Fruit fly (Drosophila melanogaster) whole organism, wandering third instar larva: Measurements from ENCODE around the gene Cpr65Az.
"Not testable (repeated sequence)": the region's sequence is repeated elsewhere in the genome, so short reads cannot be mapped to it uniquely, and the experiment has no call there.

Experiments
- CG32264 ChIP-seq: fragments of 200-800 bp; sonication (Bioruptor generic); optimal IDR thresholded peaks from 2 replicates; lab custom pipeline; 2016; ENCODE audit warnings: missing biosample characterization, missing genetic modification characterization
- CrebA ChIP-seq: fragments of 200-800 bp; sonication (Bioruptor generic); optimal IDR thresholded peaks from 2 replicates; lab custom pipeline; 2016; ENCODE audit warnings: missing biosample characterization, mild to moderate bottlenecking, missing genetic modification characterization, borderline replicate concordance
- Dfd ChIP-seq: fragments of >200 bp; optimal IDR thresholded peaks from 2 replicates; lab custom pipeline; 2017; ENCODE audit warnings: missing biosample characterization, missing genetic modification characterization
- Dif ChIP-seq: fragments of 200-275, 200-300 bp; sonication (Bioruptor generic); optimal IDR thresholded peaks from 2 replicates; lab custom pipeline; 2018; ENCODE audit warnings: missing biosample characterization, missing genetic modification characterization; ENCODE audit not compliant: partially characterized antibody
- HLH106 ChIP-seq: fragments of 200-800 bp; optimal IDR thresholded peaks from 3 replicates; lab custom pipeline; 2019; ENCODE audit warnings: missing biosample characterization, mild to moderate bottlenecking, missing genetic modification characterization, moderate library complexity
- Hr78 ChIP-seq: fragments of >200 bp; optimal IDR thresholded peaks from 2 replicates; lab custom pipeline; 2017; ENCODE audit warnings: missing biosample characterization, missing genetic modification characterization
- Hr83 ChIP-seq: fragments of 200-300 bp; sonication (Bioruptor generic); optimal IDR thresholded peaks from 2 replicates; lab custom pipeline; 2016; ENCODE audit warnings: missing biosample characterization, mild to moderate bottlenecking, missing genetic modification characterization, moderate library complexity; ENCODE audit not compliant: poor library complexity, severe bottlenecking
- N ChIP-seq: fragments of >200 bp; optimal IDR thresholded peaks from 2 replicates; lab custom pipeline; 2018; ENCODE audit warnings: missing biosample characterization, missing external identifiers, missing genetic modification characterization
- OdsH ChIP-seq: fragments of 200-800 bp; sonication (Bioruptor generic); optimal IDR thresholded peaks from 2 replicates; lab custom pipeline; 2016; ENCODE audit warnings: missing biosample characterization, mild to moderate bottlenecking, missing genetic modification characterization
- Rel ChIP-seq, 2 experiments: fragments of 200-800 bp; sonication (Bioruptor generic) in 1 of 2; optimal IDR thresholded peaks; 2 replicates in 1 of 2; 3 replicates in 1 of 2; lab custom pipeline; 2016 to 2019; ENCODE audit warnings: mild to moderate bottlenecking in 2 of 2, missing biosample characterization in 2 of 2, missing genetic modification characterization in 2 of 2, moderate library complexity in 1 of 2
- Vsx2 ChIP-seq: fragments of 200-300, 225-300 bp; sonication (Bioruptor generic); optimal IDR thresholded peaks from 2 replicates; lab custom pipeline; 2018; ENCODE audit warnings: missing biosample characterization, missing genetic modification characterization; ENCODE audit not compliant: partially characterized antibody
- br ChIP-seq: fragments of 200-800 bp; sonication (Bioruptor generic); optimal IDR thresholded peaks from 2 replicates; lab custom pipeline; 2016; ENCODE audit warnings: missing biosample characterization, missing genetic modification characterization
- dl ChIP-seq, 2 experiments: fragments of 175-275, 200-275 bp in 1 of 2; fragments of 200-275 bp in 1 of 2; sonication (Bioruptor generic); optimal IDR thresholded peaks; lab custom pipeline; 2018; ENCODE audit warnings: mild to moderate bottlenecking in 2 of 2, missing biosample characterization in 2 of 2, missing genetic modification characterization in 2 of 2, moderate library complexity in 2 of 2; ENCODE audit not compliant: partially characterized antibody in 2 of 2, insufficient read depth in 1 of 2
- dsf ChIP-seq: sonication (Bioruptor generic); optimal IDR thresholded peaks from 2 replicates; lab custom pipeline; 2016; ENCODE audit warnings: missing biosample characterization, missing genetic modification characterization, borderline replicate concordance
- foxo ChIP-seq, 2 experiments: fragments of 200-800 bp; sonication (Bioruptor generic); optimal IDR thresholded peaks; 2 replicates in 1 of 2; 3 replicates in 1 of 2; lab custom pipeline; 2016 to 2017; ENCODE audit warnings: missing biosample characterization in 2 of 2, missing genetic modification characterization in 2 of 2
- h ChIP-seq: fragments of 200-800 bp; sonication (Bioruptor generic); optimal IDR thresholded peaks from 3 replicates; lab custom pipeline; 2016; ENCODE audit warnings: missing biosample characterization, mild to moderate bottlenecking, missing genetic modification characterization
- jim ChIP-seq: fragments of 175-275, 200-325 bp; sonication (Bioruptor generic); optimal IDR thresholded peaks from 2 replicates; lab custom pipeline; 2016; ENCODE audit warnings: missing biosample characterization, mild to moderate bottlenecking, missing genetic modification characterization
- psq ChIP-seq: fragments of 200-800 bp; sonication (Bioruptor generic); optimal IDR thresholded peaks from 3 replicates; lab custom pipeline; 2017; ENCODE audit warnings: missing biosample characterization, mild to moderate bottlenecking, missing genetic modification characterization, moderate library complexity
- rgr ChIP-seq: fragments of 200-800 bp; sonication (Bioruptor generic); optimal IDR thresholded peaks from 3 replicates; lab custom pipeline; 2016; ENCODE audit warnings: missing biosample characterization, mild to moderate bottlenecking, missing genetic modification characterization
- sage ChIP-seq: fragments of 200-800 bp; sonication (Bioruptor generic); optimal IDR thresholded peaks from 2 replicates; lab custom pipeline; 2016; ENCODE audit warnings: missing biosample characterization, mild to moderate bottlenecking, missing genetic modification characterization
- tai ChIP-seq: sonication (Bioruptor generic); optimal IDR thresholded peaks from 2 replicates; lab custom pipeline; 2016; ENCODE audit warnings: missing biosample characterization, missing genetic modification characterization
- woc ChIP-seq: sonication (Bioruptor generic); optimal IDR thresholded peaks from 2 replicates; lab custom pipeline; 2016; ENCODE audit warnings: missing biosample characterization, mild to moderate bottlenecking, missing genetic modification characterization

The Cpr65Az gene

DNA sequence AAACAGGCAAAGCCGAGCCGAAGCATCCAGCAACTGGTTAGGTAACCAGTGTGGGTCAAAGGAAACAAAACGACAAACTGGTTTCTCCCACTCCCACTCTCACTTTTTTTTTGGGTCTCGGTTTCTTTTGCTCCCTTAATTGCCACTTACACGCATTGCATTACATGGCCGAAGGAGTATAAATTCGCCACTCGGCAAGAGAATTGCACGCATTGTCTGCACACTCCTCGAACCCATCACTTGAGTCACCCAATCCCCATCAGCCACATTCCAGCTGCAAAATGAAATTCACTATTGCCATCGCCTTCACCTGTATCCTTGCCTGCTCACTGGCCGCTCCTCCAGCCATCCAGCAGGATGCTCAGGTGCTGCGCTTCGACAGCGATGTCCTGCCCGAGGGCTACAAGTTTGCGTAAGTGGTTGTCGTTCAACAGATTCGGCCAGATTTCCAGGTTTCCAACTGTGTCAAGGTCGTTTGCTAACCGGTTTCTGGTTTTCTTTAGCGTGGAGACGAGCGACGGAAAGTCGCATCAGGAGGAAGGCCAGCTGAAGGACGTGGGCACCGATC, 17.3 kb upstream of the Cpr65Az start, which contains the start of gene Lcp65Ad:
TSS of gene Lcp65Ad (plus strand) at position 208 of the 568 bp plus-strand sequence.
- TF ChIP-seq Rel (GFP tag; optimal IDR thresholded peaks at IDR 0.05; lab: Kevin White, UChicago) (no peak), Rel (tag; optimal IDR thresholded peaks at IDR 0.05; lab: Kevin White, UChicago) (no peak), foxo (GFP tag; optimal IDR thresholded peaks at IDR 0.05; lab: Kevin White, UChicago) (no peak), dsf (no peak), woc (GFP tag; lab: Kevin White, UChicago) (no peak)

DNA sequence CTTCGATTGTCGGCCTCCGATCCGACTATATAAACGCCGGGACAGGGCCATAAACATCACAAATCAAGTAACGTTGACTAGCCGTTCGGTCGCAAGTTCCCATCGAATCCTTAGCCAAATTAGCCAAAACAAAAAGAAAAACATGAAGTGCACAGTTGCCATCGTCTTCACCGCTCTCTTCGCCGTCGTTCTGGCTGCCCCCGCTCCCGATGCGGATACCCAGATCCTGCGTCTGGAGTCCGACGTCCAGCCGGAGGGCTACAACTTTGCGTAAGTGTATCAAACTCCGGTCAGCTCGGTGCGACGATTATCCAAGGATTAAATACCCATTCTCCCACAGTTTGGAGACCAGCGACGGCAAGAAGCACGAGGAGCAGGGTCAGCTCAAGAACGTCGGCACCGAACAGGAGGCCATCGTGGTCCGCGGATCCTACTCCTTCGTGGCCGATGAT, 15.8 kb upstream of the Cpr65Az start, which contains the start of gene Lcp65Ac:
TSS of gene Lcp65Ac (plus strand) at position 51 of the 452 bp plus-strand sequence.
- no peak for TF ChIP-seq CrebA (GFP tag; lab: Kevin White, UChicago)
- TF ChIP-seq tai, result no peak
- no peak for TF ChIP-seq Dif (GFP tag; lab: Kevin White, UChicago)
- no peak for TF ChIP-seq OdsH (GFP tag; lab: Kevin White, UChicago)
- TF ChIP-seq CG32264 (GFP tag; lab: Kevin White, UChicago), result no peak
- no peak for TF ChIP-seq h
- TF ChIP-seq psq, result no peak
- TF ChIP-seq HLH106 (tag; lab: Kevin White, UChicago), result no peak
- TF ChIP-seq sage (GFP tag; lab: Kevin White, UChicago), result no peak
- TF ChIP-seq jim (GFP tag; lab: Kevin White, UChicago), result no peak
- TF ChIP-seq dl (GFP tag; optimal IDR thresholded peaks at IDR 0.05; lab: Kevin White, UChicago; ENCODE audit: insufficient read depth in 1 of 2, partially characterized antibody in 2 of 2), result no peak
- no peak for TF ChIP-seq Dfd
- TF ChIP-seq, all 38 proteins: peak for 0

DNA sequence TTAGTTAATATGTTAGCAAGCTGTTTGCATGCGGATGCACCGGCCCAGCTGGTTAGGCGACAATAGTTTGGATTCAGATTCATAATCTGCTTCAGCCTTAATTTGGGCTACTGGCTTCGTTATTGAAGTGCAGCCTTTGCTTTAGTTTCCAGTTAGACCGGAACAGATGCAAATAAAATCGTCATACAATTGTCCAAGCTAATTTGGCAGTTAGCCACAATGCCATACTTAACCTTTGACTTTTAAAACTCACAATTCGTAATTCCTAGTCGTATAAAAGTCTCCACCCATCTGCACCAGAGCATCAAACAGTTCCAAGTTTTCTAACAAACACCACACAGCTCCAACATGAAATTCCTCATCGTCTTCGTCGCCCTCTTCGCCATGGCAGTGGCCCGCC, 14.2 kb upstream of the Cpr65Az start, which contains the start of gene Lcp65Ab2:
TSS of gene Lcp65Ab2 (plus strand) at position 301 of the 400 bp plus-strand sequence.
- not testable (repeated sequence) for TF ChIP-seq CrebA, Hr78, Vsx2 (GFP tag; lab: Kevin White, UChicago)

DNA sequence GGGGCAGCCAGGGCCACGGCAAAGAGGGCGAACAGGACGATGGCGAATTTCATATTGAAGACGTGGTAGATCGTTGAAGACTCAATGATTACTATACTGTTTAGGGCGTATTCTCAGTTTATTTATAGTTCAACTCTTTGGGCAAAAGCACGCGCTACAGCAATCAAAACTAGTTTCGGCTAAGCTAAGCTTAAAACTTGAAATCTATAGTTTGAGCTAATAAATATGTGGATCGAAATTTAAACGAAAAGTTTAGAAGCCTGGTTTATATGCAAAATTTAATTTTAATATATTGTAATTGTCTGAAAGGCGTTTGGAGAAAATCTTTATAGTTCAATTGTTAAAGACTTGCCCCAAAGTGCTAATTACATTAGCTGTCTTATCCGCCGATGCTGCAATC, 12.7 kb upstream of the Cpr65Az start, which contains the start of gene Cpr65Ax1:
TSS of gene Cpr65Ax1 (minus strand) at position 101 of the 400 bp plus-strand sequence.
- TF ChIP-seq OdsH, CrebA, jim (GFP tag; lab: Kevin White, UChicago): not testable (repeated sequence)

DNA sequence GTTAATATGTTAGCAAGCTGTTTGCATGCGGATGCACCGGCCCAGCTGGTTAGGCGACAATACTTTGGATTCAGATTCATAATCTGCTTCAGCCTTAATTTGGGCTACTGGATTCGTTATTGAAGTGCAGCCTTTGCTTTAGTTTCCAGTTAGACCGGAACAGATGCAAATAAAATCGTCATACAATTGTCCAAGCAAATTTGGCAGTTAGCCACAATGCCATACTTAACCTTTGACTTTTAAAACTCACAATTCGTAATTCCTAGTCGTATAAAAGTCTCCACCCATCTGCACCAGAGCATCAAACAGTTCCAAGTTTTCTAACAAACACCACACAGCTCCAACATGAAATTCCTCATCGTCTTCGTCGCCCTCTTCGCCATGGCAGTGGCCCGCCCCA, 11.4 kb upstream of the Cpr65Az start, which contains the start of gene Lcp65Ab1:
TSS of gene Lcp65Ab1 (plus strand) at position 301 of the 400 bp plus-strand sequence.
- TF ChIP-seq psq; N; br (GFP tag; lab: Kevin White, UChicago): not testable (repeated sequence)

DNA sequence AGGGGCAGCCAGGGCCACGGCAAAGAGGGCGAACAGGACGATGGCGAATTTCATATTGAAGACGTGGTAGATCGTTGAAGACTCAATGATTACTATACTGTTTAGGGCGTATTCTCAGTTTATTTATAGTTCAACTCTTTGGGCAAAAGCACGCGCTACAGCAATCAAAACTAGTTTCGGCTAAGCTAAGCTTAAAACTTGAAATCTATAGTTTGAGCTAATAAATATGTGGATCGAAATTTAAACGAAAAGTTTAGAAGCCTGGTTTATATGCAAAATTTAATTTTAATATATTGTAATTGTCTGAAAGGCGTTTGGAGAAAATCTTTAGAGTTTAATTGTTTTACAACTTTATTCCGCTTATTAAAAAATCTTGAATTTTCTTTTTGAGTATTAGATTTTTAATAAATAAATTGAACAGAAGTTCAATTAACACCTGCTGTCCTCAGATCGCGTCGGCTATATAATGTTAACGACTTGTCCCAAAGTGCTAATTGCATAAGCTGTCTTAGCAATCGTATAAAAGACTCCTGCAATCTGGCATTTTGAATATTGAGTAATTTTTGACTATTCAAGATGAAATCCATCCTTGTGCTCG, 9.8 kb upstream of the Cpr65Az start, which contains the start of the genes Cpr65Ax2 and Lcp65Aa:
TSS of gene Cpr65Ax2 (minus strand) at position 101 of the 598 bp plus-strand sequence.
TSS of gene Lcp65Aa (plus strand) at position 548 of the 598 bp plus-strand sequence.
- not testable (repeated sequence) for TF ChIP-seq dsf; HLH106 (tag; lab: Kevin White, UChicago); jim (GFP tag; lab: Kevin White, UChicago)

DNA sequence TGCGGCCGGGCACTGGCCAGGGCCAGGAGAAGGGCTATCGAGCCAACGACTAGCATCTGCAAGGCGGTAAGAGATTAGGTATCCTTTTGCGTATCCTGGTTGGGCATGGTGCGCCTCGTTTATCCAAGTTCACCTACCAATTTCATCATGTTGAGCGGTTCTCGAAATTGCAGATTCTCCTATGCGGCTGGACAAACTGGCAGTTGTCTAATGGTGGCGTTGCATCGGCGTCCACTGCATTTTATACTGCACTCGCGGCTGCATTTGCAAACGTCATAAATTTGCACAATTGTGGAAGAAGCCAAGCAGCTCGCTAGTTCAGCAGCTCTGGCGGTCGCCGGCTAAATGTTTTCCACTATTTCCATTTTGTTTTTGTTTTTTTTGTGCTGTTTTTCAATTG, 8.1 kb upstream of the Cpr65Az start, which contains the start of gene Acp65Aa:
TSS of gene Acp65Aa (minus strand) at position 215 of the 400 bp plus-strand sequence.
- TF ChIP-seq h, result no peak
- TF ChIP-seq Hr83 (GFP tag; lab: Kevin White, UChicago), result no peak
- no peak for TF ChIP-seq rgr
- TF ChIP-seq Vsx2 (GFP tag; lab: Kevin White, UChicago), result no peak
- no peak for TF ChIP-seq dl (GFP tag; optimal IDR thresholded peaks at IDR 0.05; lab: Kevin White, UChicago; ENCODE audit: insufficient read depth in 1 of 2, partially characterized antibody in 2 of 2)
